Fruit fly (Drosophila melanogaster) whole organism, embryonic: Measurements from ENCODE around the gene CG10147.

Experiments used
- Aef1 ChIP-seq: fragments of 200-800 bp; sonication (Bioruptor generic); IDR thresholded peaks from 3 replicates; pipeline ENCODE4 v1.3.6; 2022; ENCODE audit warnings: missing biosample characterization, missing genetic modification characterization
- Blimp-1 ChIP-seq: fragments of 200-800 bp; sonication (Bioruptor generic); optimal IDR thresholded peaks from 3 replicates; lab custom pipeline; 2018; ENCODE audit warnings: missing biosample characterization, missing genetic modification characterization, mild to moderate bottlenecking, moderate library complexity, missing genetic modification reagents
- CG10267 ChIP-seq: fragments of 200-800 bp; sonication (Bioruptor generic); optimal IDR thresholded peaks from 2 replicates; lab custom pipeline; 2018; ENCODE audit warnings: missing biosample characterization, mild to moderate bottlenecking, missing genetic modification characterization, moderate library complexity
- CG12299 ChIP-seq: fragments of 200-800 bp; sonication (Bioruptor generic); optimal IDR thresholded peaks from 2 replicates; lab custom pipeline; 2018; ENCODE audit warnings: missing biosample characterization, mild to moderate bottlenecking, missing genetic modification characterization
- CG14441 ChIP-seq: fragments of 200-800 bp; sonication (Bioruptor generic); IDR thresholded peaks from 2 replicates; pipeline ENCODE4 v1.3.6; 2022; ENCODE audit warnings: missing biosample characterization, missing genetic modification characterization
- CG15696 ChIP-seq: fragments of 200-800 bp; sonication (Bioruptor generic); optimal IDR thresholded peaks from 2 replicates; lab custom pipeline; 2019; ENCODE audit warnings: missing biosample characterization, mild to moderate bottlenecking, missing genetic modification characterization, moderate library complexity
- CG17328 ChIP-seq: fragments of 200-800 bp; sonication (Bioruptor generic); IDR thresholded peaks from 2 replicates; pipeline ENCODE4 v1.3.6; 2022; ENCODE audit warnings: missing biosample characterization, missing genetic modification characterization
- CG17802 ChIP-seq: fragments of 200-800 bp; sonication (Bioruptor generic); optimal IDR thresholded peaks from 2 replicates; lab custom pipeline; 2018; ENCODE audit warnings: missing biosample characterization, mild to moderate bottlenecking, missing genetic modification characterization, moderate library complexity
- CG18262 ChIP-seq: fragments of 200-800 bp; optimal IDR thresholded peaks from 3 replicates; lab custom pipeline; 2019; ENCODE audit warnings: missing biosample characterization, mild to moderate bottlenecking, missing genetic modification characterization, moderate library complexity
- CG2712 ChIP-seq: fragments of 200-800 bp; optimal IDR thresholded peaks from 3 replicates; lab custom pipeline; 2019; ENCODE audit warnings: missing biosample characterization, mild to moderate bottlenecking, missing genetic modification characterization, moderate library complexity
- CG31388 ChIP-seq: fragments of 200-800 bp; sonication (Bioruptor generic); optimal IDR thresholded peaks from 2 replicates; lab custom pipeline; 2016; ENCODE audit warnings: missing biosample characterization, missing genetic modification characterization
- CG31441 ChIP-seq: fragments of 200-800 bp; sonication (Bioruptor generic); IDR thresholded peaks from 2 replicates; pipeline ENCODE4 v1.3.6; 2022; ENCODE audit warnings: missing biosample characterization, missing genetic modification characterization
- CG9817 ChIP-seq: fragments of 200-800 bp; sonication (Bioruptor generic); optimal IDR thresholded peaks from 2 replicates; lab custom pipeline; 2018; ENCODE audit warnings: missing biosample characterization, mild to moderate bottlenecking, missing genetic modification characterization, moderate library complexity
- D19A ChIP-seq: fragments of 200-800 bp; optimal IDR thresholded peaks from 3 replicates; lab custom pipeline; 2019; ENCODE audit warnings: missing biosample characterization, mild to moderate bottlenecking, missing genetic modification characterization, moderate library complexity
- Dip2 ChIP-seq: fragments of 200-800 bp; sonication (Bioruptor generic); IDR thresholded peaks from 2 replicates; pipeline ENCODE4 v1.3.6; 2022; ENCODE audit warnings: missing biosample characterization, missing genetic modification characterization
- Drgx ChIP-seq: fragments of 200-800 bp; sonication (Bioruptor generic); IDR thresholded peaks from 2 replicates; pipeline ENCODE4 v1.3.6; 2022; ENCODE audit warnings: missing biosample characterization, missing genetic modification characterization
- Gug ChIP-seq: fragments of 200-800 bp; sonication (Bioruptor generic); IDR thresholded peaks from 4 replicates; pipeline ENCODE4 v1.3.6; 2022; ENCODE audit warnings: missing biosample characterization, missing genetic modification characterization
- HmgZ ChIP-seq: fragments of 200-800 bp; sonication (Bioruptor generic); optimal IDR thresholded peaks from 2 replicates; lab custom pipeline; 2018; ENCODE audit warnings: missing biosample characterization, mild to moderate bottlenecking, missing genetic modification characterization
- Hr51 ChIP-seq, 2 experiments: fragments of 200-800 bp; sonication (Bioruptor generic); optimal IDR thresholded peaks; 2 replicates in 1 of 2; 3 replicates in 1 of 2; lab custom pipeline; 2016 to 2018; ENCODE audit warnings: missing biosample characterization in 2 of 2, missing genetic modification characterization in 2 of 2, mild to moderate bottlenecking in 1 of 2, moderate library complexity in 1 of 2
- Lpt ChIP-seq: fragments of >200 bp; optimal IDR thresholded peaks from 2 replicates; lab custom pipeline; 2018; ENCODE audit warnings: missing biosample characterization, missing genetic modification characterization
- Optix ChIP-seq: fragments of 200-800 bp; sonication (Bioruptor generic); IDR thresholded peaks from 3 replicates; pipeline ENCODE4 v1.3.6; 2022; ENCODE audit warnings: missing biosample characterization, missing genetic modification characterization
- Ptx1 ChIP-seq: fragments of 200-800 bp; sonication (Bioruptor generic); IDR thresholded peaks from 2 replicates; pipeline ENCODE4 v1.3.6; 2022; ENCODE audit warnings: missing biosample characterization, missing genetic modification characterization
- Sox102F ChIP-seq: fragments of 200-800 bp; sonication (Bioruptor generic); optimal IDR thresholded peaks from 2 replicates; lab custom pipeline; 2018; ENCODE audit warnings: missing biosample characterization, mild to moderate bottlenecking, missing genetic modification characterization, moderate library complexity
- Usf ChIP-seq: fragments of 200-800 bp; sonication (Bioruptor generic); optimal IDR thresholded peaks from 2 replicates; lab custom pipeline; 2017; ENCODE audit warnings: missing genotype, missing biosample characterization, missing genetic modification characterization
- al ChIP-seq: fragments of 200-800 bp; sonication (Bioruptor generic); IDR thresholded peaks from 2 replicates; pipeline ENCODE4 v1.3.6; 2022; ENCODE audit warnings: missing biosample characterization, missing genetic modification characterization
- az2 ChIP-seq: fragments of 200-800 bp; sonication (Bioruptor generic); optimal IDR thresholded peaks from 3 replicates; lab custom pipeline; 2016; ENCODE audit warnings: missing biosample characterization, missing genetic modification characterization
- cas ChIP-seq: fragments of 200-800 bp; sonication (Bioruptor generic); IDR thresholded peaks from 2 replicates; pipeline ENCODE4 v1.3.6; 2022; ENCODE audit warnings: missing biosample characterization, missing genetic modification characterization
- cwo ChIP-seq: fragments of 200-800 bp; sonication (Bioruptor generic); optimal IDR thresholded peaks from 3 replicates; lab custom pipeline; 2017; ENCODE audit warnings: missing biosample characterization, missing genetic modification characterization, mild to moderate bottlenecking, moderate library complexity, missing genetic modification reagents
- dati ChIP-seq: fragments of 200-800 bp; sonication (Bioruptor generic); IDR thresholded peaks from 2 replicates; pipeline ENCODE4 v1.3.6; 2022; ENCODE audit warnings: missing biosample characterization, missing genetic modification characterization
- gem ChIP-seq: fragments of 200-800 bp; sonication (Bioruptor generic); optimal IDR thresholded peaks from 2 replicates; lab custom pipeline; 2019; ENCODE audit warnings: missing biosample characterization, mild to moderate bottlenecking, missing genetic modification characterization, moderate library complexity
- lmd ChIP-seq: fragments of 200-800 bp; sonication (Bioruptor generic); IDR thresholded peaks from 2 replicates; pipeline ENCODE4 v1.3.6; 2022; ENCODE audit warnings: missing biosample characterization, missing genetic modification characterization
- pb ChIP-seq: fragments of 200-800 bp; sonication (Bioruptor generic); optimal IDR thresholded peaks from 3 replicates; lab custom pipeline; 2016; ENCODE audit warnings: missing biosample characterization, missing genetic modification characterization
- row ChIP-seq: fragments of 200-800 bp; sonication (Bioruptor generic); IDR thresholded peaks from 3 replicates; pipeline ENCODE4 v1.3.6; 2022; ENCODE audit warnings: missing biosample characterization, missing genetic modification characterization
- salm ChIP-seq: fragments of 200-800 bp; sonication (Bioruptor generic); optimal IDR thresholded peaks from 2 replicates; lab custom pipeline; 2018; ENCODE audit warnings: missing biosample characterization, mild to moderate bottlenecking, missing genetic modification characterization
- sens ChIP-seq: fragments of 200-800 bp; sonication (Bioruptor generic); peaks from one replicate; lab custom pipeline; 2016; ENCODE audit warnings: missing biosample characterization, missing genetic modification characterization
- sima ChIP-seq: fragments of 200-800 bp; sonication (Bioruptor generic); optimal IDR thresholded peaks from 2 replicates; lab custom pipeline; 2016; ENCODE audit warnings: missing biosample characterization, missing genetic modification characterization
- stwl ChIP-seq: fragments of 200-800 bp; sonication (Bioruptor generic); optimal IDR thresholded peaks from 3 replicates; lab custom pipeline; 2018; ENCODE audit warnings: missing biosample characterization, mild to moderate bottlenecking, missing genetic modification characterization, moderate library complexity
- twi ChIP-seq: fragments of 200-800 bp; optimal IDR thresholded peaks from 2 replicates; lab custom pipeline; 2019; ENCODE audit warnings: missing biosample characterization, mild to moderate bottlenecking, missing genetic modification characterization, moderate library complexity
- vfl ChIP-seq: fragments of 200-800 bp; sonication (Bioruptor generic); optimal IDR thresholded peaks from 2 replicates; lab custom pipeline; 2016; ENCODE audit warnings: missing biosample characterization, missing genetic modification characterization
- vvl ChIP-seq: fragments of 200-800 bp; sonication (Bioruptor generic); IDR thresholded peaks from 2 replicates; pipeline ENCODE4 v1.3.6; 2022; ENCODE audit warnings: missing biosample characterization, missing genetic modification characterization

Gene CG10147

dm6 chr3L:6496922-6497232, 8.7 kb upstream of the CG10147 start:
- TF ChIP-seq Ptx1, result peak; percentile 15; the same call in 1 of the 2 replicates
- TF ChIP-seq Optix (GFP tag; lab: Robert Waterston, UW), result no peak
- TF ChIP-seq CG10267, result no peak
- no peak for TF ChIP-seq cwo (GFP tag; lab: Kevin White, UChicago)
- TF ChIP-seq sima (GFP tag; lab: Kevin White, UChicago), result no peak
- TF ChIP-seq al (GFP tag; lab: Robert Waterston, UW), result no peak
- peak; percentile 45 for TF ChIP-seq D19A (tag; lab: Kevin White, UChicago)
- no peak for TF ChIP-seq CG9817 (tag; lab: Kevin White, UChicago)
- TF ChIP-seq vfl, result no peak
- TF ChIP-seq Hr51 (GFP tag; optimal IDR thresholded peaks at IDR 0.05; lab: Kevin White, UChicago), result peak in 1 of 2 experiments; percentile 9
- TF ChIP-seq stwl (tag; lab: Kevin White, UChicago), result no peak
- TF ChIP-seq Aef1 (GFP tag; lab: Robert Waterston, UW), result no peak
- peak; percentile 51; the same call in 1 of the 2 replicates for TF ChIP-seq Drgx
- peak; percentile 14 for TF ChIP-seq salm (tag; lab: Kevin White, UChicago)
- TF ChIP-seq Gug (GFP tag; lab: Robert Waterston, UW), result no peak
- TF ChIP-seq cas, result no peak
- TF ChIP-seq twi (tag; lab: Kevin White, UChicago), result no peak
- no peak for TF ChIP-seq Lpt (GFP tag; lab: Kevin White, UChicago)
- no peak for TF ChIP-seq az2 (GFP tag; lab: Kevin White, UChicago)
- no peak for TF ChIP-seq CG12299 (tag; lab: Kevin White, UChicago)
- TF ChIP-seq lmd (GFP tag; lab: Robert Waterston, UW), result peak; percentile 22; the same call in 1 of the 2 replicates
- peak; percentile 44; the same call in 2 of the 3 replicates for TF ChIP-seq row (GFP tag; lab: Robert Waterston, UW)
- no peak for TF ChIP-seq CG15696
- TF ChIP-seq pb (GFP tag; lab: Kevin White, UChicago), result no peak
- peak; percentile 46; the same call in 1 of the 2 replicates for TF ChIP-seq vvl (GFP tag; lab: Robert Waterston, UW)
- no peak for TF ChIP-seq HmgZ (tag; lab: Kevin White, UChicago)
- no peak for TF ChIP-seq Dip2
- TF ChIP-seq gem, result peak; percentile 42
- TF ChIP-seq CG17802 (tag; lab: Kevin White, UChicago), result no peak
- TF ChIP-seq Blimp-1 (GFP tag; lab: Kevin White, UChicago), result peak; percentile 16
- TF ChIP-seq CG31441 (GFP tag; lab: Robert Waterston, UW), result no peak
- no peak for TF ChIP-seq Usf (GFP tag; lab: Kevin White, UChicago)
- TF ChIP-seq CG14441 (GFP tag; lab: Robert Waterston, UW), result no peak
- TF ChIP-seq sens (GFP tag; lab: Kevin White, UChicago), result peak; percentile 55
- TF ChIP-seq CG18262 (tag; lab: Kevin White, UChicago), result peak; percentile 7
- no peak for TF ChIP-seq CG2712 (tag; lab: Kevin White, UChicago)
- no peak for TF ChIP-seq dati (GFP tag; lab: Robert Waterston, UW)
- peak; percentile 1 for TF ChIP-seq Sox102F (GFP tag; lab: Kevin White, UChicago)
- TF ChIP-seq CG31388 (GFP tag; lab: Kevin White, UChicago), result no peak
- TF ChIP-seq CG17328 (GFP tag; lab: Robert Waterston, UW), result 0 out of 2 replicates have a peak, but pooled peaks have one; percentile 0
